Worm (Caenorhabditis elegans): ENCODE data around the gene fbxa-5.

The fbxa-5 gene

DNA sequence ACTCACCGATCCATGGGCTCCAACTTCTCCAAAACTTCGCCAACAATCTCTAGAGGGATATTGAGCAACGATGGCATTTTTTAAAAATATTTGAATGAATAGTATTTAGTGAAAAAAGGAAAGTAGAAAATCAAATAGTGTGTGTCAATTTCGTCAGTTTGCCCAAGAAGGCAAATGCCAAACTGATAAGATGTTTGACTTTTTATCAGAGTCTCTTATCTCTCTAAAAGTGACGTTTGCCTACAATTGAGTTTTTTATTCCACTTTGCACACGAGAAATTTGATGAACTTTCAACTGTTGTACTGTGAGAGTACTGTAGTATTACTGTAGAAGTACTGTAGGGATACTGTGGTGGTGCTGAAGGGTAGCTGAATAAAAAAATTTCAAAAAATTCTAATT lies 16.6 kb downstream of the fbxa-5 start:
- TF ChIP-seq fos-1 (tag; optimal IDR thresholded peaks at IDR 0.05) (peak; percentile 89), ztf-1 (GFP tag; conservative IDR thresholded peaks at IDR 0.05) (no peak), lsy-2 (tag; optimal IDR thresholded peaks at IDR 0.05) (no peak), blmp-1 (tag; optimal IDR thresholded peaks at IDR 0.05; ENCODE audit: insufficient read depth) (no peak), ama-1 (optimal IDR thresholded peaks at IDR 0.05) (no peak), crh-2 (tag; optimal IDR thresholded peaks at IDR 0.05) (peak; percentile 1), sma-9 (GFP tag; optimal IDR thresholded peaks at IDR 0.05) (peak; percentile 42), sma-9 (tag; optimal IDR thresholded peaks at IDR 0.05) (no peak), F13H6.1 (tag; optimal IDR thresholded peaks at IDR 0.05) (no peak), lin-39 (tag; optimal IDR thresholded peaks at IDR 0.05) (no peak), lin-13 (GFP tag; optimal IDR thresholded peaks at IDR 0.05) (no peak)

DNA sequence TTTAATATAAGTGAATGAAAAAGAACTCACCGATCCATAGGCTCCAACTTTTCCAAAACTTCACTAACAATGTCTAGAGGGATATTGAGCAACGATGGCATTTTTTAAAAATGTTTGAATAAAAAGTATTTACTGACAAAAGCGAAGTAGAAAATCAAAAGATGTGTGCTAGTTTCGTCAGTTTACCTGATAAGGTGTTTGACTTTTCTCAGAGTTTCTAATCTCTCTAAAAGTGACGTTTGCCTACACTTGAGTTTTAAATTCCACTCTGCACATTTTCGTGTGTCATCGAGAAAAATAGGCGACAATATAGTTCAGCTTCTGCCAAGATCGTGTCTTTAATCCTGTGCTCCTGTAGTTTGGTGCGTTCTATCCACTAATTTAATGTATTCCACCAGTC lies 18.6 kb downstream of the fbxa-5 start, which contains the start of gene fbxa-15:
Gene fbxa-15, minus strand, starts transcription at position 101 of the 400 bp plus-strand sequence.
- peak; percentile 23 for TF ChIP-seq fos-1 (tag; optimal IDR thresholded peaks at IDR 0.05)
- TF ChIP-seq nhr-11 (tag; optimal IDR thresholded peaks at IDR 0.05), result no peak

DNA sequence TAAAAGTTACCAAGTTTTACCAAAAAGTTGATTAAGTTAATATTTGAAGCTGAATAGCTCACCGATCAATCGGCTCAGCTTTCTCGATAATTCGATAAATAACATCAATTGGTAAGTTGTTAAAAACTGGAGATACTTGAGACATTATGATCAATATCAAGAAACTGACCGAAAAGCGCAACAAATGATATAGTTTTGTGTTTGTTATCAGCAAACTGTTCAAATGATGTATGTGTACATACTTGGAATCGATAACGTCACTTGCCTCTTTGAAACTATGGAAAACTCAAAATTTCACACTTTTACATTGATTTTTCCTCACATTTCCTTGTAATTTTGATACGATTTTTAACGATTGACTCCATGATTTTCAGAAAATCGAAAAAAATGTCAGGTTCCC lies 25.1 kb downstream of the fbxa-5 start, which contains the start of the genes fbxa-80 and fbxa-19:
Gene fbxa-80, minus strand, starts transcription at position 173 of the 400 bp plus-strand sequence.
Gene fbxa-19, plus strand, starts transcription at position 364 of the 400 bp plus-strand sequence.
- TF ChIP-seq Y55F3AM.14 (GFP tag; optimal IDR thresholded peaks at IDR 0.05), result no peak
- TF ChIP-seq fos-1 (tag; optimal IDR thresholded peaks at IDR 0.05), result peak; percentile 78

DNA sequence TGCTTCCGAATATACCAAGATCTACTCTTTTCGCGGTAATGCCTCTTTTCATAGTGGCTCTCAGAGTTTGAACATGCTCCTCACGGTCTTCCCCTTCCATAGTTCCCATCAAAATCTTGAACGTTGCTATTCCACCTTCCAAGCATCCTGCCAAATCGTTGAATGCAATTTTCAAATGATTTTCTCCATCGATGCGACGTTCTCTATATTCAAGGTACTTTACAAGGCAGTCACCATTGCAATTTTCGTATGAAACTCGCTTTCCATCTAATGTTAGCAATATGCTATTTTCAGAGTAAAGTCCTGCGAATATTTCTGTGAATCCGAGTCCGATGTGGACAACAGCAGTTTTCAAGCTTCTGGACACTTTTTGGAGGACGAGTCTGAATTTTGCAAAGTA lies 25.9 kb downstream of the fbxa-5 start:
- TF ChIP-seq snpc-4 (tag; optimal IDR thresholded peaks at IDR 0.05) (no peak), nhr-77 (tag; optimal IDR thresholded peaks at IDR 0.05) (no peak)

DNA sequence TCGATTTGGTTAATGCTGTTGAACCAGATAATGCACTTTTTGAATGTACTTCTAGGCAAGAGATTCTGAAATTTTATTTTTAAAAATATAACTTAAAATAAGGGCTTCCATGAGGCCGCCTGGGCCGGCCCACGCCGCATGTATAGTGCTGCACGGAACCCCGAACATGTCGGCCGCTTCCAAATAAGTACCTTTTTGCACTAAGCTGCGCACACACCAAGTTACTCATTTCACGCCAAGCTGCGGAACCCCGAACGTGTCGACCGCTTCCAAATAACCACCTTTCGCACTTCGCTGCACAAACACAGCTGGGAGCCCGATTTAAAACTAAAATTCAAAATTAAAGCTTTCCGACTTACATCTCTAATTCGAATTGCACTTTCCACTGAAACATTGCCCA lies 28.8 kb downstream of the fbxa-5 start:
- TF ChIP-seq blmp-1 (tag; optimal IDR thresholded peaks at IDR 0.05; ENCODE audit: insufficient read depth), result no peak
- TF ChIP-seq lsy-2 (tag; optimal IDR thresholded peaks at IDR 0.05), result no peak
- no peak for TF ChIP-seq C34F6.9 (tag; optimal IDR thresholded peaks at IDR 0.05)
- no peak for TF ChIP-seq nhr-6 (tag; optimal IDR thresholded peaks at IDR 0.05)
- no peak for TF ChIP-seq gmeb-1 (tag; optimal IDR thresholded peaks at IDR 0.05)
- no peak for TF ChIP-seq lin-13 (GFP tag; optimal IDR thresholded peaks at IDR 0.05)
- no peak for TF ChIP-seq unc-55 (GFP tag; optimal IDR thresholded peaks at IDR 0.05)
- TF ChIP-seq mab-5 (tag; optimal IDR thresholded peaks at IDR 0.05), result no peak
- TF ChIP-seq elt-1 (tag; optimal IDR thresholded peaks at IDR 0.05), result no peak
- TF ChIP-seq skn-1 (tag; optimal IDR thresholded peaks at IDR 0.05), result no peak
- TF ChIP-seq nhr-237 (tag; optimal IDR thresholded peaks at IDR 0.05), result no peak
- TF ChIP-seq ztf-11 (tag; optimal IDR thresholded peaks at IDR 0.05), result no peak
- TF ChIP-seq ceh-16 (tag; optimal IDR thresholded peaks at IDR 0.05), result no peak

DNA sequence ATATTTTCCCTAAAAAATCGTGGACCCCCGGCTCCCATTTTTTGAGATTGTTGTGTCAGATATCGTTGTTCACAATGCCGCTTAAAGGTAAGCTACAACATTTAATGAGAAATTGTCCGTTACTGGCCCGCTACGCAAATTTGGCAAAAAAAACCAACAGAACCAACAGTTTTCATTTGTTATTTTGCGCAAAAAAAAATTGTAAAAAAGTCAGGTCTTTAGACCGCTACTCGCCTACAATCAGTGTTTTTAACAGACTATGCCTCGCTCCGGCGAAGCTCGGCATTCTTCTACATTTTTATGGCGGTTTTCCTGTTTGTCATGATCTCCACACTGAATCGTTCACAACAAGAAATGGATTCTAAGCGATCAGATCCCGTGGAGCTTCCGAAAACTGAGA lies 31.3 kb downstream of the fbxa-5 start, which contains the start of gene Y82E9BL.12:
Gene Y82E9BL.12, plus strand, starts transcription at position 301 of the 400 bp plus-strand sequence.
- no peak for TF ChIP-seq sma-3 (GFP tag; optimal IDR thresholded peaks at IDR 0.05)

DNA sequence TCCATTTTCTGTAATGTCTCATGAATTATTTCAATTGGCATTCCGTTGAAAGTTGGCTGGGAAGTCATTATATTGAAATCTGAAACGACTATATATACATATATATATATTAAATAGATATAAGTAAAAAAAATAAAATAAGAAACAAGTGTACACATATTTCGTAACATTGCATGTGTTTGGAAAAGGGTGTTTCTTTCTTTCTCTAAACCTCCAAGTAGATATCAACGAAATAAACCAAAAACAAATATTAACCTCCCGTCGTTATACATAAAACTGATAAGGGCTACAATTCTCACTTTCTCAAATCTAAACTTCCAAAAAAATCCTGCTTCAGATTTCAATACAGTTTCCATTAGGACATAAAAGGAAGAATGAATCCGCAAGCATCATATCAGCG lies 31.9 kb downstream of the fbxa-5 start, which contains the start of gene fbxa-79:
Gene fbxa-79, minus strand, starts transcription at position 86 of the 400 bp plus-strand sequence.
- TF ChIP-seq ceh-82 (tag; optimal IDR thresholded peaks at IDR 0.05) (no peak), lsy-2 (tag; optimal IDR thresholded peaks at IDR 0.05) (no peak), nhr-237 (tag; optimal IDR thresholded peaks at IDR 0.05) (no peak), nhr-129 (tag; optimal IDR thresholded peaks at IDR 0.05) (peak; percentile 80), dmd-4 (tag; optimal IDR thresholded peaks at IDR 0.05) (no peak), mab-5 (tag; optimal IDR thresholded peaks at IDR 0.05) (no peak), fos-1 (tag; optimal IDR thresholded peaks at IDR 0.05) (peak; percentile 66), Y55F3AM.14 (GFP tag; optimal IDR thresholded peaks at IDR 0.05) (no peak), C34F6.9 (tag; optimal IDR thresholded peaks at IDR 0.05) (no peak), unc-55 (GFP tag; optimal IDR thresholded peaks at IDR 0.05) (peak; percentile 13), sma-9 (GFP tag; optimal IDR thresholded peaks at IDR 0.05) (peak; percentile 13), sma-9 (tag; optimal IDR thresholded peaks at IDR 0.05) (no peak), elt-1 (tag; optimal IDR thresholded peaks at IDR 0.05) (no peak)

Measured in whole organism, L2 larva.